Fruit fly (Drosophila melanogaster) whole organism, embryonic: ENCODE data around the gene Cyp313a4.

ENCODE experiments used
- Antp ChIP-seq: fragments of 200-800 bp; sonication (Bioruptor generic); optimal IDR thresholded peaks from 3 replicates; lab custom pipeline; 2016; ENCODE audit warnings: missing biosample characterization, missing genetic modification characterization
- CG10431 ChIP-seq: fragments of 200-800 bp; sonication (Bioruptor generic); optimal IDR thresholded peaks from 3 replicates; lab custom pipeline; 2018; ENCODE audit warnings: missing biosample characterization, mild to moderate bottlenecking, missing genetic modification characterization
- CG11085 ChIP-seq: fragments of 200-800 bp; sonication (Bioruptor generic); IDR thresholded peaks from 2 replicates; pipeline ENCODE4 v1.3.6; 2022; ENCODE audit warnings: missing biosample characterization, missing genetic modification characterization
- CG11695 ChIP-seq: fragments of 200-800 bp; sonication (Bioruptor generic); IDR thresholded peaks from 3 replicates; pipeline ENCODE4 v1.3.6; 2022; ENCODE audit warnings: missing biosample characterization, missing genetic modification characterization
- CG13287 ChIP-seq: fragments of 200-800 bp; sonication (Bioruptor generic); IDR thresholded peaks from 2 replicates; pipeline ENCODE4 v1.3.6; 2022; ENCODE audit warnings: missing biosample characterization, missing genetic modification characterization; ENCODE audit not compliant: partially characterized antibody
- CG13894 ChIP-seq: fragments of 200-800 bp; sonication (Bioruptor generic); optimal IDR thresholded peaks from 3 replicates; lab custom pipeline; 2018; ENCODE audit warnings: missing biosample characterization, mild to moderate bottlenecking, missing genetic modification characterization, moderate library complexity
- CG14667 ChIP-seq: fragments of 200-800 bp; sonication (Bioruptor generic); IDR thresholded peaks from 2 replicates; pipeline ENCODE4 v1.3.6; 2022; ENCODE audit warnings: missing biosample characterization, missing genetic modification characterization
- CG14860 ChIP-seq: fragments of 200-800 bp; sonication (Bioruptor generic); IDR thresholded peaks from 3 replicates; pipeline ENCODE4 v1.3.6; 2022; ENCODE audit warnings: missing biosample characterization, missing genetic modification characterization; ENCODE audit not compliant: partially characterized antibody
- CG15011 ChIP-seq: fragments of 200-800 bp; sonication (Bioruptor generic); optimal IDR thresholded peaks from 3 replicates; lab custom pipeline; 2018; ENCODE audit warnings: missing biosample characterization, mild to moderate bottlenecking, missing genetic modification characterization
- CG17802 ChIP-seq: fragments of 200-800 bp; sonication (Bioruptor generic); optimal IDR thresholded peaks from 2 replicates; lab custom pipeline; 2018; ENCODE audit warnings: missing biosample characterization, mild to moderate bottlenecking, missing genetic modification characterization, moderate library complexity
- CG2120 ChIP-seq: fragments of 200-800 bp; sonication (Bioruptor generic); optimal IDR thresholded peaks from 3 replicates; lab custom pipeline; 2016; ENCODE audit warnings: missing biosample characterization, missing genetic modification characterization
- CG2199 ChIP-seq: fragments of 200-800 bp; sonication (Bioruptor generic); IDR thresholded peaks from 3 replicates; pipeline ENCODE4 v1.3.6; 2022; ENCODE audit warnings: missing biosample characterization, missing genetic modification characterization
- CG3281 ChIP-seq: fragments of 200-800 bp; sonication (Bioruptor generic); optimal IDR thresholded peaks from 3 replicates; lab custom pipeline; 2017; ENCODE audit warnings: missing biosample characterization, mild to moderate bottlenecking, missing genetic modification characterization
- CG3847 ChIP-seq: fragments of 200-800 bp; sonication (Bioruptor generic); IDR thresholded peaks from 2 replicates; pipeline ENCODE4 v1.3.6; 2022; ENCODE audit warnings: missing biosample characterization, missing genetic modification characterization
- CG6254 ChIP-seq: fragments of 200-800 bp; sonication (Bioruptor generic); optimal IDR thresholded peaks from 3 replicates; lab custom pipeline; 2017; ENCODE audit warnings: mild to moderate bottlenecking, missing biosample characterization, missing genetic modification reagents, missing genetic modification characterization
- CG6683 ChIP-seq: fragments of 200-800 bp; sonication (Bioruptor generic); optimal IDR thresholded peaks from 2 replicates; lab custom pipeline; 2017; ENCODE audit warnings: missing biosample characterization, mild to moderate bottlenecking, missing genetic modification characterization, missing genetic modification reagents
- CG7372 ChIP-seq: fragments of 200-800 bp; sonication (Bioruptor generic); IDR thresholded peaks from 2 replicates; pipeline ENCODE4 v1.3.6; 2022; ENCODE audit warnings: missing biosample characterization, missing genetic modification characterization
- CG7928 ChIP-seq: fragments of 200-800 bp; sonication (Bioruptor generic); optimal IDR thresholded peaks from 2 replicates; lab custom pipeline; 2017; ENCODE audit warnings: missing biosample characterization, mild to moderate bottlenecking, missing genetic modification characterization
- CG8388 ChIP-seq: fragments of 200-800 bp; sonication (Bioruptor generic); optimal IDR thresholded peaks from 2 replicates; lab custom pipeline; 2019; ENCODE audit warnings: missing biosample characterization, mild to moderate bottlenecking, missing genetic modification characterization, moderate library complexity
- CG9876 ChIP-seq: fragments of 200-800 bp; sonication (Bioruptor generic); optimal IDR thresholded peaks from 2 replicates; lab custom pipeline; 2016; ENCODE audit warnings: missing biosample characterization, missing genetic modification characterization
- Rfx ChIP-seq: fragments of 200-800 bp; sonication (Bioruptor generic); IDR thresholded peaks from 2 replicates; pipeline ENCODE4 v1.3.6; 2022; ENCODE audit warnings: missing biosample characterization, missing genetic modification characterization
- Six4 ChIP-seq: fragments of 200-800 bp; sonication (Bioruptor generic); optimal IDR thresholded peaks from 2 replicates; lab custom pipeline; 2016; ENCODE audit warnings: missing biosample characterization, missing genetic modification characterization
- Spps ChIP-seq: fragments of 200-800 bp; sonication (Bioruptor generic); optimal IDR thresholded peaks from 2 replicates; lab custom pipeline; 2018; ENCODE audit warnings: missing biosample characterization, mild to moderate bottlenecking, missing genetic modification characterization
- ab ChIP-seq: fragments of 200-800 bp; sonication (Bioruptor generic); optimal IDR thresholded peaks from 2 replicates; lab custom pipeline; 2016; ENCODE audit warnings: missing biosample characterization, missing genetic modification characterization
- ac ChIP-seq: fragments of 200-800 bp; sonication (Bioruptor generic); optimal IDR thresholded peaks from 3 replicates; lab custom pipeline; 2017; ENCODE audit warnings: missing biosample characterization, mild to moderate bottlenecking, missing genetic modification characterization
- aop ChIP-seq: fragments of 200-800 bp; sonication (Bioruptor generic); IDR thresholded peaks from 2 replicates; pipeline ENCODE4 v1.3.6; 2022; ENCODE audit warnings: missing biosample characterization, missing genetic modification characterization
- ash1 ChIP-seq: fragments of 200-800 bp; sonication (Bioruptor generic); optimal IDR thresholded peaks from 2 replicates; lab custom pipeline; 2018; ENCODE audit warnings: missing biosample characterization, mild to moderate bottlenecking, missing genetic modification characterization
- ato ChIP-seq: fragments of 200-800 bp; sonication (Bioruptor generic); IDR thresholded peaks from 2 replicates; pipeline ENCODE4 v1.3.6; 2022; ENCODE audit warnings: missing biosample characterization, missing genetic modification characterization; ENCODE audit not compliant: partially characterized antibody
- bigmax ChIP-seq: fragments of 200-800 bp; sonication (Bioruptor generic); optimal IDR thresholded peaks from 2 replicates; lab custom pipeline; 2018; ENCODE audit warnings: missing biosample characterization, mild to moderate bottlenecking, missing genetic modification characterization
- btn ChIP-seq: fragments of 200-800 bp; sonication (Bioruptor generic); optimal IDR thresholded peaks from 2 replicates; lab custom pipeline; 2016; ENCODE audit warnings: missing biosample characterization, missing genetic modification characterization
- chif ChIP-seq, 2 experiments: fragments of 200-800 bp; sonication (Bioruptor generic); optimal IDR thresholded peaks; 3 replicates each; lab custom pipeline; 2016; ENCODE audit warnings: missing biosample characterization in 2 of 2, missing genetic modification characterization in 2 of 2
- dm ChIP-seq: fragments of 200-800 bp; sonication (Bioruptor generic); optimal IDR thresholded peaks from 3 replicates; lab custom pipeline; 2016; ENCODE audit warnings: missing biosample characterization, missing genetic modification characterization
- ftz-f1 ChIP-seq: fragments of 200-800 bp; sonication (Bioruptor generic); optimal IDR thresholded peaks from 2 replicates; lab custom pipeline; 2016; ENCODE audit warnings: missing biosample characterization, missing genetic modification characterization
- gem ChIP-seq: fragments of 200-800 bp; sonication (Bioruptor generic); optimal IDR thresholded peaks from 2 replicates; lab custom pipeline; 2019; ENCODE audit warnings: missing biosample characterization, mild to moderate bottlenecking, missing genetic modification characterization, moderate library complexity
- grau ChIP-seq: fragments of 200-800 bp; optimal IDR thresholded peaks from 3 replicates; lab custom pipeline; 2019; ENCODE audit warnings: missing biosample characterization, mild to moderate bottlenecking, missing genetic modification characterization, moderate library complexity
- hkb ChIP-seq, 2 experiments: fragments of 200-800 bp in 1 of 2; fragments of >200 bp in 1 of 2; sonication (Bioruptor generic) in 1 of 2; IDR thresholded peaks in 1 of 2; optimal IDR thresholded peaks in 1 of 2; 2 replicates each; pipeline versions ENCODE4 v1.3.6 to Lab custom; 2017 to 2022; ENCODE audit warnings: missing biosample characterization in 1 of 2, missing genetic modification characterization in 1 of 2
- jing ChIP-seq: fragments of 200-800 bp; sonication (Bioruptor generic); optimal IDR thresholded peaks from 2 replicates; lab custom pipeline; 2018; ENCODE audit warnings: missing biosample characterization, mild to moderate bottlenecking, missing genetic modification characterization
- klu ChIP-seq: fragments of 200-800 bp; sonication (Bioruptor generic); IDR thresholded peaks from 2 replicates; pipeline ENCODE4 v1.3.6; 2022; ENCODE audit warnings: missing biosample characterization, missing genetic modification characterization
- knrl ChIP-seq: fragments of 200-800 bp; sonication (Bioruptor generic); IDR thresholded peaks from 3 replicates; pipeline ENCODE4 v1.3.6; 2022; ENCODE audit warnings: missing biosample characterization, missing genetic modification characterization; ENCODE audit not compliant: partially characterized antibody
- lilli ChIP-seq: fragments of 200-800 bp; sonication (Bioruptor generic); optimal IDR thresholded peaks from 3 replicates; lab custom pipeline; 2016; ENCODE audit warnings: missing biosample characterization, missing genetic modification characterization
- mld ChIP-seq: fragments of 200-800 bp; sonication (Bioruptor generic); IDR thresholded peaks from 3 replicates; pipeline ENCODE4 v1.3.6; 2022; ENCODE audit warnings: missing biosample characterization, missing genetic modification characterization; ENCODE audit not compliant: partially characterized antibody
- nerfin-2 ChIP-seq: fragments of 200-800 bp; sonication (Bioruptor generic); IDR thresholded peaks from 2 replicates; pipeline ENCODE4 v1.3.6; 2022; ENCODE audit warnings: missing biosample characterization, missing genetic modification characterization; ENCODE audit not compliant: partially characterized antibody
- pum ChIP-seq: fragments of 200-800 bp; sonication (Bioruptor generic); optimal IDR thresholded peaks from 2 replicates; lab custom pipeline; 2016; ENCODE audit warnings: missing biosample characterization, missing genetic modification characterization
- ranshi ChIP-seq: fragments of 200-800 bp; sonication (Bioruptor generic); IDR thresholded peaks from 2 replicates; pipeline ENCODE4 v1.3.6; 2022; ENCODE audit warnings: missing biosample characterization, missing genetic modification characterization
- sima ChIP-seq: fragments of 200-800 bp; sonication (Bioruptor generic); optimal IDR thresholded peaks from 2 replicates; lab custom pipeline; 2016; ENCODE audit warnings: missing biosample characterization, missing genetic modification characterization
- ttk ChIP-seq: fragments of 200-800 bp; sonication (Bioruptor generic); IDR thresholded peaks from 2 replicates; pipeline ENCODE4 v2.1.2; 2022; ENCODE audit warnings: missing biosample characterization, missing genetic modification characterization
- vvl ChIP-seq: fragments of 200-800 bp; sonication (Bioruptor generic); IDR thresholded peaks from 2 replicates; pipeline ENCODE4 v1.3.6; 2022; ENCODE audit warnings: missing biosample characterization, missing genetic modification characterization
- zf30C ChIP-seq: fragments of 200-800 bp; sonication (Bioruptor generic); optimal IDR thresholded peaks from 3 replicates; lab custom pipeline; 2018; ENCODE audit warnings: missing biosample characterization, mild to moderate bottlenecking, missing genetic modification characterization

Cyp313a4 gene

dm6 chr3R:12717588-12718535 lies 36.7 kb upstream of the Cyp313a4 start (continued):
- TF ChIP-seq CG6683 (GFP tag; lab: Kevin White, UChicago) (no peak), aop (no peak), hkb (optimal IDR thresholded peaks at IDR 0.05; lab: Kevin White, UChicago) (no peak), hkb (GFP tag; IDR thresholded peaks at IDR 0.05; lab: Robert Waterston, UW) (peak; percentile 79), dm (GFP tag; lab: Kevin White, UChicago) (no peak), mld (no peak), vvl (GFP tag; lab: Robert Waterston, UW) (peak; percentile 74), ranshi (GFP tag; lab: Robert Waterston, UW) (peak; percentile 66), chif (GFP tag; optimal IDR thresholded peaks at IDR 0.05; lab: Kevin White, UChicago) (peak; percentile 21 to 41), ash1 (GFP tag; lab: Kevin White, UChicago) (no peak), Antp (GFP tag; lab: Kevin White, UChicago) (peak; percentile 56), CG7372 (peak; percentile 26; the same call in 1 of the 2 replicates), CG11695 (GFP tag; lab: Robert Waterston, UW) (peak; percentile 52; the same call in 1 of the 3 replicates), ato (GFP tag; lab: Robert Waterston, UW) (no peak), bigmax (GFP tag; lab: Kevin White, UChicago) (no peak), CG13894 (tag; lab: Kevin White, UChicago) (peak; percentile 40), CG15011 (peak; percentile 39), btn (GFP tag; lab: Kevin White, UChicago) (peak; percentile 10), CG7928 (no peak), ftz-f1 (GFP tag; lab: Kevin White, UChicago) (no peak), ab (GFP tag; lab: Kevin White, UChicago) (no peak), Six4 (GFP tag; lab: Kevin White, UChicago) (peak; percentile 25), CG8388 (peak; percentile 33), CG14860 (GFP tag; lab: Robert Waterston, UW) (no peak), CG3847 (GFP tag; lab: Robert Waterston, UW) (peak; percentile 56), pum (GFP tag; lab: Kevin White, UChicago) (no peak), CG11085 (peak; percentile 53; the same call in 1 of the 2 replicates), lilli (GFP tag; lab: Kevin White, UChicago) (peak; percentile 71), Rfx (GFP tag; lab: Robert Waterston, UW) (peak; percentile 75), zf30C (peak; percentile 64), Spps (tag; lab: Kevin White, UChicago) (no peak), CG17802 (no peak), jing (GFP tag; lab: Kevin White, UChicago) (peak; percentile 8), CG13287 (GFP tag; lab: Robert Waterston, UW) (no peak), gem (tag; lab: Kevin White, UChicago) (peak; percentile 68), nerfin-2 (no peak), CG6254 (GFP tag; lab: Kevin White, UChicago) (no peak), grau (tag; lab: Kevin White, UChicago) (peak; percentile 39), ttk (GFP tag; lab: Robert Waterston, UW) (peak; percentile 53; the same call in 1 of the 2 replicates), CG9876 (GFP tag; lab: Kevin White, UChicago) (no peak), ac (GFP tag; lab: Kevin White, UChicago) (no peak), sima (no peak), knrl (GFP tag; lab: Robert Waterston, UW) (no peak), CG2199 (GFP tag; lab: Robert Waterston, UW) (no peak), CG14667 (GFP tag; lab: Robert Waterston, UW) (no peak), CG2120 (GFP tag; lab: Kevin White, UChicago) (peak; percentile 80), klu (no peak), CG10431 (GFP tag; lab: Kevin White, UChicago) (no peak), CG3281 (GFP tag; lab: Kevin White, UChicago) (peak; percentile 42)
